Worm (Caenorhabditis elegans) whole organism, L3 larva: ENCODE measurements around the gene ani-3.

Source experiments
- R02D3.7 ChIP-seq: fragments of 150-350 bp; optimal IDR thresholded peaks from 2 replicates; lab custom pipeline; 2014; ENCODE audit warnings: missing biosample characterization, missing genetic modification characterization
- ZK546.5 ChIP-seq: sonication (generic microtip); optimal IDR thresholded peaks from 2 replicates; lab custom pipeline; 2017; ENCODE audit warnings: missing biosample characterization, missing genetic modification characterization
- aly-2 ChIP-seq: fragments of 150-350 bp; optimal IDR thresholded peaks from 2 replicates; lab custom pipeline; 2014; ENCODE audit warnings: missing biosample characterization, missing genetic modification characterization
- ceh-16 ChIP-seq: sonication (generic microtip); optimal IDR thresholded peaks from 2 replicates; lab custom pipeline; 2017; ENCODE audit warnings: missing biosample characterization, missing genetic modification characterization
- ceh-82 ChIP-seq: fragments of 150-350 bp; optimal IDR thresholded peaks from 2 replicates; lab custom pipeline; 2014; ENCODE audit warnings: missing biosample characterization, missing genetic modification characterization
- daf-12 ChIP-seq: fragments of 150-350 bp; optimal IDR thresholded peaks from 2 replicates; lab custom pipeline; 2014; ENCODE audit warnings: missing biosample characterization, missing genetic modification reagents, missing genetic modification characterization
- egl-27 ChIP-seq: sonication (generic microtip); optimal IDR thresholded peaks from 4 replicates; lab custom pipeline; 2017; ENCODE audit warnings: missing biosample characterization, missing genetic modification reagents, missing genetic modification characterization
- elt-1 ChIP-seq: fragments of 150-350 bp; optimal IDR thresholded peaks from 2 replicates; lab custom pipeline; 2014; ENCODE audit warnings: missing biosample characterization, missing genetic modification characterization
- elt-3 ChIP-seq, 3 experiments: fragments of 150-350 bp in 1 of 3; sonication (generic microtip) in 2 of 3; optimal IDR thresholded peaks; 2 replicates in 2 of 3; 4 replicates in 1 of 3; lab custom pipeline; 2014 to 2017; ENCODE audit warnings: missing biosample characterization in 3 of 3, missing genetic modification characterization in 3 of 3
- eor-1 ChIP-seq, 2 experiments: fragments of 150-350 bp; optimal IDR thresholded peaks; 2 replicates each; lab custom pipeline; 2014 to 2018; ENCODE audit warnings: missing biosample characterization in 2 of 2, missing genetic modification characterization in 2 of 2
- fkh-2 ChIP-seq: fragments of 150-350 bp; optimal IDR thresholded peaks from 2 replicates; lab custom pipeline; 2014; ENCODE audit warnings: missing biosample characterization, missing genetic modification reagents, missing genetic modification characterization
- fos-1 ChIP-seq: fragments of 150-350 bp; optimal IDR thresholded peaks from 2 replicates; lab custom pipeline; 2014; ENCODE audit warnings: missing biosample characterization, missing genetic modification characterization
- hmg-11 ChIP-seq: sonication (generic microtip); optimal IDR thresholded peaks from 2 replicates; lab custom pipeline; 2016; ENCODE audit warnings: missing genetic modification characterization, missing compliant biosample characterization
- lin-15B ChIP-seq: fragments of 150-350 bp; optimal IDR thresholded peaks from 2 replicates; lab custom pipeline; 2014; ENCODE audit warnings: missing biosample characterization, missing genetic modification characterization
- lin-39 ChIP-seq: fragments of 150-350 bp; optimal IDR thresholded peaks from 2 replicates; lab custom pipeline; 2018; ENCODE audit warnings: missing biosample characterization, missing genetic modification reagents, missing genetic modification characterization
- lsy-12 ChIP-seq: sonication (generic microtip); optimal IDR thresholded peaks from 2 replicates; lab custom pipeline; 2016; ENCODE audit warnings: mild to moderate bottlenecking, missing genetic modification characterization, missing compliant biosample characterization
- mdl-1 ChIP-seq: fragments of 150-350 bp; optimal IDR thresholded peaks from 2 replicates; lab custom pipeline; 2014; ENCODE audit warnings: missing biosample characterization, missing genetic modification characterization
- mml-1 ChIP-seq: fragments of 150-350 bp; sonication (generic microtip); optimal IDR thresholded peaks from 3 replicates; lab custom pipeline; 2014; ENCODE audit warnings: missing biosample characterization, missing genetic modification characterization
- nhr-11 ChIP-seq: fragments of 150-350 bp; optimal IDR thresholded peaks from 2 replicates; lab custom pipeline; 2014; ENCODE audit warnings: missing biosample characterization, missing genetic modification characterization
- nhr-12 ChIP-seq: fragments of 150-350 bp; optimal IDR thresholded peaks from 2 replicates; lab custom pipeline; 2014; ENCODE audit warnings: missing biosample characterization, missing genetic modification characterization
- nhr-23 ChIP-seq: fragments of 150-350 bp; optimal IDR thresholded peaks from 2 replicates; lab custom pipeline; 2014; ENCODE audit warnings: missing biosample characterization, missing genetic modification reagents, missing genetic modification characterization
- nhr-237 ChIP-seq: fragments of 150-350 bp; optimal IDR thresholded peaks from 2 replicates; lab custom pipeline; 2014; ENCODE audit warnings: missing biosample characterization, missing genetic modification characterization
- nhr-25 ChIP-seq: sonication (generic microtip); optimal IDR thresholded peaks from 2 replicates; lab custom pipeline; 2017; ENCODE audit warnings: missing biosample characterization, missing genetic modification characterization
- nhr-28 ChIP-seq: fragments of 150-350 bp; optimal IDR thresholded peaks from 2 replicates; lab custom pipeline; 2014; ENCODE audit warnings: missing biosample characterization, missing genetic modification characterization
- nhr-43 ChIP-seq: sonication (generic microtip); optimal IDR thresholded peaks from 2 replicates; lab custom pipeline; 2016; ENCODE audit warnings: mild to moderate bottlenecking, missing genetic modification characterization, missing compliant biosample characterization; ENCODE audit not compliant: poor library complexity, severe bottlenecking
- nhr-67 ChIP-seq: fragments of 150-350 bp; optimal IDR thresholded peaks from 2 replicates; lab custom pipeline; 2014; ENCODE audit warnings: missing biosample characterization, missing genetic modification characterization
- nhr-76 ChIP-seq: fragments of 150-350 bp; sonication (generic microtip); optimal IDR thresholded peaks from 5 replicates; lab custom pipeline; 2014; ENCODE audit warnings: missing biosample characterization, missing genetic modification characterization
- nhr-77 ChIP-seq: fragments of 150-350 bp; optimal IDR thresholded peaks from 2 replicates; lab custom pipeline; 2014; ENCODE audit warnings: missing biosample characterization, missing genetic modification characterization
- pha-4 ChIP-seq: fragments of 150-350 bp; optimal IDR thresholded peaks from 2 replicates; lab custom pipeline; 2014; ENCODE audit warnings: missing biosample characterization, missing genetic modification reagents, missing genetic modification characterization
- pqm-1 ChIP-seq: fragments of 150-350 bp; optimal IDR thresholded peaks from 2 replicates; lab custom pipeline; 2017; ENCODE audit warnings: missing biosample characterization, missing genetic modification characterization, inconsistent platforms
- sea-2 ChIP-seq: fragments of 150-350 bp; sonication (generic microtip); optimal IDR thresholded peaks from 4 replicates; lab custom pipeline; 2014; ENCODE audit warnings: missing biosample characterization, missing genetic modification reagents, missing genetic modification characterization
- skn-1 ChIP-seq: fragments of 150-350 bp; optimal IDR thresholded peaks from 2 replicates; lab custom pipeline; 2014; ENCODE audit warnings: missing biosample characterization, missing genetic modification characterization
- snpc-4 ChIP-seq: fragments of 150-350 bp; optimal IDR thresholded peaks from 2 replicates; lab custom pipeline; 2014; ENCODE audit warnings: missing biosample characterization, missing genetic modification characterization
- tbx-2 ChIP-seq: sonication (generic microtip); optimal IDR thresholded peaks from 2 replicates; lab custom pipeline; 2016; ENCODE audit warnings: mild to moderate bottlenecking, missing genetic modification characterization, missing compliant biosample characterization
- unc-39 ChIP-seq: sonication (generic microtip); optimal IDR thresholded peaks from 4 replicates; lab custom pipeline; 2017; ENCODE audit warnings: missing biosample characterization, missing genetic modification characterization
- unc-62 ChIP-seq: fragments of 150-350 bp; sonication (generic microtip); optimal IDR thresholded peaks from 4 replicates; lab custom pipeline; 2014; ENCODE audit warnings: missing biosample characterization, missing genetic modification reagents, missing genetic modification characterization
- zag-1 ChIP-seq: fragments of 150-350 bp; optimal IDR thresholded peaks from 2 replicates; lab custom pipeline; 2014; ENCODE audit warnings: missing biosample characterization, missing genetic modification characterization
- ztf-11 ChIP-seq: fragments of 150-350 bp; optimal IDR thresholded peaks from 2 replicates; lab custom pipeline; 2014; ENCODE audit warnings: missing biosample characterization, missing genetic modification characterization
- ztf-4 ChIP-seq: fragments of 150-350 bp; optimal IDR thresholded peaks from 2 replicates; lab custom pipeline; 2014; ENCODE audit warnings: missing biosample characterization, missing genetic modification characterization

ani-3 gene

DNA sequence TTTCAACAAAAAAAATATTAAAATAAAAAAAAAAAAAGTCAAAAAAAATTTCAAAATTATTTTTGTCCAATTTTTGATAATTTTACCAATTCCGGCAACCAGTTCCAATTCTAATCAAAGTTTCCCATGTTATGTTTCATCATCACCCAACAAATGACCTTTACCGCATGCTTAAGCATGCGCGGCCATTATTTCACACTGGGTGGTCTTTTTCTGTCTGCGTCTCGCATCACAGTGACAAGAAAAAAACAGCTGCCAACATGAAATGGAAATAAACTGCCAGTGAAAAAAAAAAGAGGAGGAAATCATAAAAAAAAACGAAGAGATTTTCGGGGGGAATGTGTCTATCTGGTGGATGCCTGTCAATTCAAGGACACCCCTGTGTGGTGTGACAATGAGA lies 31.2 kb upstream of the ani-3 start:
- no peak for TF ChIP-seq ZK546.5
- no peak for TF ChIP-seq nhr-28 (tag; lab: Kevin White, UChicago)
- TF ChIP-seq mml-1, result no peak
- TF ChIP-seq lsy-12 (tag; lab: Kevin White, UChicago), result no peak
- TF ChIP-seq zag-1, result no peak
- TF ChIP-seq nhr-25 (tag; lab: Kevin White, UChicago), result peak; percentile 71
- TF ChIP-seq eor-1 (tag; optimal IDR thresholded peaks at IDR 0.05; lab: Kevin White, UChicago), result no peak
- TF ChIP-seq tbx-2, result no peak

DNA sequence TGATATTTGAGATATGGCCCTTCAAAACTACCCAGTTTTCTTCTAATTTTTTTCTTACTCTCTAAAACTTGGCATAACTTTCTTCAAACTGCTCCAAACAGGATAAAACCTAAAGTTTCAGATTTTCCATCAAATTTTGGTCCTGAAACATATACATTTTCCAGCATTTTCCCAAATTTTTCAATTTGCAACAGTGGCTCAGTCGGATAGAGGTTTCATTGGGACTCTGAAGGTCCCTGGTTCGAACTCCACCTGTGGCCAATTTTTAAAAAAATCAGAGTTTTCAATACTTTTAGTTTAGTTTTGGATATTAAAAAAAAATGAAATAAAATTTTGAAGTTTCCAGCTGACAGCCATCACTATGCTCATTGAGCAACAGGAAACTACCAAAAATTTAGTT lies 29.8 kb upstream of the ani-3 start:
- TF ChIP-seq nhr-28 (tag; lab: Kevin White, UChicago) (no peak), tbx-2 (no peak), elt-1 (tag; lab: Kevin White, UChicago) (no peak), hmg-11 (no peak), mml-1 (no peak), nhr-67 (no peak), lin-39 (no peak), nhr-237 (tag; lab: Kevin White, UChicago) (no peak), snpc-4 (tag; lab: Kevin White, UChicago) (no peak), sea-2 (GFP tag; lab: Kevin White, UChicago) (no peak), ceh-16 (no peak), zag-1 (no peak), nhr-76 (no peak), ZK546.5 (no peak), elt-3 (tag; optimal IDR thresholded peaks at IDR 0.05; lab: Kevin White, UChicago) (no peak), nhr-23 (tag; lab: Kevin White, UChicago) (no peak), skn-1 (tag; lab: Kevin White, UChicago) (no peak), nhr-11 (tag; lab: Kevin White, UChicago) (no peak), nhr-12 (no peak), nhr-77 (no peak)
- TF ChIP-seq, all 47 proteins: peak for 0

DNA sequence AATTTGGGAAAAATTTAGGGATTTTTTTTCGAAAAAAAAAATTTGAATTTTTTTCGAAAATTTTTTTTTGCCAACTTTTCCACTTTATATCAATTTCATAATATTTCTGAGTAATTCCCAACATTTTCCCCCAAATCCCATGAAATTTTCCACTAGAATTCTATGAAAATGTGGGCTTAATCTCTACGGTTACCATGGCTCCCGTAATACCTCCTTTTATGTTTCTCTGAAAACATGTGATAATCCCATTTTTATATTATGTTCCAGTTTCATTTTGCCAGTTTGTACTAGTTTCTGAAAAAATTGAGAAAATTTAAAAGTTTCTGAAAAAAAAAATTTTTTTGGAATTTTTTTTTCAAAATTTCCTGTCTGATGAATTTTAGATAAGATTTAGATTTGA lies 29.3 kb upstream of the ani-3 start:
- TF ChIP-seq mml-1 (no peak), nhr-67 (no peak), nhr-11 (tag; lab: Kevin White, UChicago) (no peak), snpc-4 (tag; lab: Kevin White, UChicago) (no peak), lin-15B (tag; lab: Kevin White, UChicago) (no peak), pha-4 (tag; lab: Kevin White, UChicago) (no peak), nhr-43 (tag; lab: Kevin White, UChicago) (no peak), tbx-2 (no peak), R02D3.7 (no peak), ztf-4 (tag; lab: Kevin White, UChicago) (no peak), lin-39 (no peak), skn-1 (tag; lab: Kevin White, UChicago) (no peak), elt-3 (tag; optimal IDR thresholded peaks at IDR 0.05; lab: Kevin White, UChicago) (no peak)

DNA sequence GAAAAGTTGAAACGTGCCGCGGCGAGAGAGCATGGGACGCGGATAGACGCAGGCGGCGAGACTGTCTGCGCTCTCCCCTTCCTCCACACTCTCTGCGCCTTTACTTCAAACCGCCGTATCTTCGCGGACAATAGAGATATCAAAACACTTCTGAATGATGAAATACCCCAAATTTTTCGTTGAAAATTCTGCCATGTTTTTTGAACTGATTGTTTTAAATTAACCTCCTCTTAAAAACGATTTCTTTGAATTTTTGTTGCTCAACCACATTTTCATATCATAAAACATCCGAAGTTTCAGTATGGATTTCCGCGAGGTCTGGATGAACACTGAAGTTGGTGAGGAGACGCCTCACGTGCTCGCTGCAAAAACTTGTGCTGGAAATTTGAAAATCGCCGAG lies 27.6 kb upstream of the ani-3 start, which contains the start of gene Y43F8C.11:
TSS of gene Y43F8C.11 (plus strand) at position 301 of the 400 bp plus-strand sequence.
- TF ChIP-seq aly-2, result no peak
- TF ChIP-seq nhr-11 (tag; lab: Kevin White, UChicago), result no peak
- no peak for TF ChIP-seq nhr-43 (tag; lab: Kevin White, UChicago)
- TF ChIP-seq elt-3 (tag; optimal IDR thresholded peaks at IDR 0.05; lab: Kevin White, UChicago), result no peak
- no peak for TF ChIP-seq lsy-12 (tag; lab: Kevin White, UChicago)
- TF ChIP-seq nhr-25 (tag; lab: Kevin White, UChicago), result no peak
- TF ChIP-seq fos-1 (tag; lab: Kevin White, UChicago), result no peak
- TF ChIP-seq pqm-1 (tag; lab: Kevin White, UChicago), result no peak
- no peak for TF ChIP-seq eor-1 (tag; optimal IDR thresholded peaks at IDR 0.05; lab: Kevin White, UChicago)
- TF ChIP-seq fkh-2 (tag; lab: Kevin White, UChicago), result no peak
- TF ChIP-seq ceh-82 (tag; lab: Kevin White, UChicago), result no peak
- no peak for TF ChIP-seq lin-39
- TF ChIP-seq, all 47 proteins: peak for 0

DNA sequence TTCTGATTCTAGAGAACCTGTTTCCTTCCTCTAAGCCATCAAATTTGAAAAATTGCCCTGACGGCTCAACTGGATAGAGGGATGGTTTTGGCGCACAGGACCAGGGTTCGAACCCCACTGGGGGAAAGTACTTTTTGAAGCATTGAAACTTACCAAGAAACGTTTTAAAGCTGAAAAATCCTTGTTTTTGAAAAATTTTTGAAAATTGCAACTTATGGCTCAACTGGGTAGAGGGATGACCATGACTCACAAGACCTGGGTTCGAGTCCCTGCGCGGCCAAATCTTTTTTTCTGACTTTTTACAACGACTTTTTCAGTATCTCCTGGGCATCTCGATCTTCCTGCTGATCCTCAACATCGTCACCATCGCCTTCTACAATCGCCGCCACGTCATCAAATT lies 26.7 kb upstream of the ani-3 start:
- TF ChIP-seq aly-2, result no peak
- no peak for TF ChIP-seq ZK546.5
- TF ChIP-seq daf-12 (tag; lab: Kevin White, UChicago), result no peak
- no peak for TF ChIP-seq nhr-237 (tag; lab: Kevin White, UChicago)
- no peak for TF ChIP-seq egl-27 (tag; lab: Kevin White, UChicago)
- TF ChIP-seq hmg-11, result no peak
- TF ChIP-seq zag-1, result no peak
- no peak for TF ChIP-seq ztf-11 (tag; lab: Kevin White, UChicago)
- TF ChIP-seq pha-4 (tag; lab: Kevin White, UChicago), result no peak
- TF ChIP-seq nhr-11 (tag; lab: Kevin White, UChicago), result no peak
- TF ChIP-seq lsy-12 (tag; lab: Kevin White, UChicago), result no peak
- no peak for TF ChIP-seq unc-39 (tag; lab: Kevin White, UChicago)
- TF ChIP-seq mdl-1 (tag; lab: Kevin White, UChicago), result no peak
- no peak for TF ChIP-seq sea-2 (GFP tag; lab: Kevin White, UChicago)
- no peak for TF ChIP-seq ceh-16
- TF ChIP-seq unc-62 (GFP tag; lab: Kevin White, UChicago), result no peak
- no peak for TF ChIP-seq nhr-43 (tag; lab: Kevin White, UChicago)
- TF ChIP-seq fkh-2 (tag; lab: Kevin White, UChicago), result no peak
